Fruit fly (Drosophila melanogaster): ENCODE data around the gene Rab26.

dm6 chr3L:21277897-21278530, 40.6 kb upstream of the Rab26 start:
- TF ChIP-seq CG5204 (GFP tag; optimal IDR thresholded peaks at IDR 0.05) (no peak), Mnt (GFP tag; optimal IDR thresholded peaks at IDR 0.05) (peak; percentile 24)

Measured in whole organism, adult.